Worm (Caenorhabditis elegans): Measurements from ENCODE around the gene str-89.

DNA sequence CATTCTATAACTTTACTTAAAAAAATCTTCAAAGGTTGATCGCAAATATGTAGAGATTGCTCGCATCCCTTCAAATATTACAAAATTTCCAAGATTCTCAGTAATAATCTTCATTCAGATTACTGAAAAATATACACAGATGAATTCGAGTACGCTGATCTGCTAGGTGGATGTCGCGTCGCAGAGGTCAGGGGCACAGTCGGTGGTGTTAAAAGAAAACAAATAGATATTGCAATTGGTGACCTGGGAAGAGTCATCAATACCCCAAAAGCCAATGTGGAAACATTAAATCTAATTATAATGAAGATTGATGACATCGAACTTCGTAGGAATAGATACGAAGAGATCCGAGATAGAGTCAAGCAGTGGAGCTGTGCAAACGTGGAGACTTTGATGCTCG is 40.1 kb upstream of the str-89 start, which contains the start of gene F57G4.10:
- TF ChIP-seq him-1 (tag; optimal IDR thresholded peaks at IDR 0.05) (no peak), W03F9.2 (tag; optimal IDR thresholded peaks at IDR 0.05) (no peak), dao-5 (tag; optimal IDR thresholded peaks at IDR 0.05) (no peak)
